In the genomic region with DNA sequence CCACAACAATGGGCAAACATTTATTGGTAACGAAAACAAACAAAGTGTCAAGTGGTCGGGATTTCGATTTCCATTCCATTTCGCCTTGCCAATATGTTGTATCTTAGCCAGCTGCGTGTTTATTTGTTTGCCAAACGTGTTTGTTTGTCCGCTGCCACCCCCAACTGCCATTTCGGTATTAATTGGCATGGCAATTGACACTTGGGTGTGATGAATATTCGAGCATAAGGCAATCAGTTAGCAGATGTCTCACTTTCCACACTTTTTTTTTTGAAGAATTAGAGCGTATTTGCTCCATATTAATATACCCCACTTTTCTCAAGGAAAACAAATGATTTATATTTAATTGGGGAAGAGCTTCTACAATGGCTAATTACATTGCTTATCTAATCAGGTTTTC, we compare ENCODE assay signal across 2 fruit fly cellular contexts.
TF ChIP-seq lines count a peak whose summit lies in the region.

No protein-coding gene starts in this region.

- TF ChIP-seq CTCF in whole organism, embryonic (GFP tag; optimal IDR thresholded peaks at IDR 0.05; lab: Kevin White, UChicago): no peak

TF ChIP-seq in whole organism, adult, 20 proteins besides CTCF, POLR2A, EP300 and RAD21:
- TF ChIP-seq bab1 (GFP tag; optimal IDR thresholded peaks at IDR 0.05; lab: Kevin White, UChicago) (no peak), kay (GFP tag; lab: Kevin White, UChicago; ENCODE audit: borderline replicate concordance) (peak; percentile 92), Hr96 (GFP tag; optimal IDR thresholded peaks at IDR 0.05; lab: Kevin White, UChicago) (no peak), CG7045 (GFP tag; optimal IDR thresholded peaks at IDR 0.05; lab: Kevin White, UChicago) (no peak), CG7101 (tag; optimal IDR thresholded peaks at IDR 0.05; lab: Kevin White, UChicago) (no peak), CG5204 (GFP tag; optimal IDR thresholded peaks at IDR 0.05; lab: Kevin White, UChicago) (no peak), Crg-1 (GFP tag; optimal IDR thresholded peaks at IDR 0.05; lab: Kevin White, UChicago) (no peak)
TF ChIP-seq in whole organism, adult: peak in this region for 1.

TF ChIP-seq in whole organism, embryonic, 481 proteins besides CTCF, POLR2A, EP300 and RAD21:
- TF ChIP-seq Atf6 (GFP tag; IDR thresholded peaks at IDR 0.05; lab: Robert Waterston, UW) (peak; percentile 28; the same call in 1 of the 2 replicates), CG11398 (GFP tag; optimal IDR thresholded peaks at IDR 0.05; lab: Kevin White, UChicago) (no peak)
